Worm (Caenorhabditis elegans) whole organism, late embryonic: Measurements from ENCODE around the gene T23G4.127.
A peak's percentile ranks its signal among the peaks of the same experiment; 100 is the strongest.

Source experiments
- C08G9.2 ChIP-seq: sonication (generic microtip); optimal IDR thresholded peaks from 2 replicates; lab custom pipeline; 2016; ENCODE audit warnings: mild to moderate bottlenecking, missing genetic modification characterization, moderate library complexity, missing compliant biosample characterization
- F13H6.1 ChIP-seq: sonication (generic microtip); optimal IDR thresholded peaks from 2 replicates; lab custom pipeline; 2016; ENCODE audit warnings: missing genetic modification characterization, missing compliant biosample characterization
- K09A11.1 ChIP-seq: sonication (generic microtip); optimal IDR thresholded peaks from 2 replicates; lab custom pipeline; 2017; ENCODE audit warnings: antibody characterized with exemption, mild to moderate bottlenecking, missing genetic modification characterization, missing compliant biosample characterization; ENCODE audit not compliant: insufficient read depth
- ceh-18 ChIP-seq: sonication (generic microtip); optimal IDR thresholded peaks from 2 replicates; lab custom pipeline; 2016; ENCODE audit warnings: missing genetic modification characterization, missing compliant biosample characterization
- ceh-34 ChIP-seq: sonication (generic microtip); optimal IDR thresholded peaks from 2 replicates; lab custom pipeline; 2016; ENCODE audit warnings: mild to moderate bottlenecking, missing genetic modification characterization, missing compliant biosample characterization
- ceh-48 ChIP-seq: sonication (generic microtip); optimal IDR thresholded peaks from 2 replicates; lab custom pipeline; 2016; ENCODE audit warnings: missing genetic modification characterization, inconsistent platforms, missing compliant biosample characterization
- dmd-4 ChIP-seq: sonication (generic microtip); optimal IDR thresholded peaks from 2 replicates; lab custom pipeline; 2016; ENCODE audit warnings: borderline replicate concordance, missing genetic modification characterization, missing compliant biosample characterization
- dve-1 ChIP-seq: sonication (generic microtip); optimal IDR thresholded peaks from 2 replicates; lab custom pipeline; 2017; ENCODE audit warnings: antibody characterized with exemption, mild to moderate bottlenecking, missing genetic modification characterization, missing compliant biosample characterization
- elt-2 ChIP-seq: sonication (generic microtip); optimal IDR thresholded peaks from 2 replicates; lab custom pipeline; 2016; ENCODE audit warnings: missing genetic modification reagents, missing genetic modification characterization, missing compliant biosample characterization
- ets-4 ChIP-seq: sonication (generic microtip); optimal IDR thresholded peaks from 2 replicates; lab custom pipeline; 2016; ENCODE audit warnings: missing genetic modification characterization, missing compliant biosample characterization
- eyg-1 ChIP-seq: sonication (generic microtip); optimal IDR thresholded peaks from 2 replicates; lab custom pipeline; 2016; ENCODE audit warnings: missing genotype, missing genetic modification characterization, missing compliant biosample characterization
- fax-1 ChIP-seq: sonication (generic microtip); optimal IDR thresholded peaks from 2 replicates; lab custom pipeline; 2016; ENCODE audit warnings: missing genotype, missing genetic modification characterization, missing compliant biosample characterization
- fkh-6 ChIP-seq: sonication (generic microtip); optimal IDR thresholded peaks from 2 replicates; lab custom pipeline; 2016; ENCODE audit warnings: missing genetic modification characterization, missing compliant biosample characterization
- gmeb-2 ChIP-seq: sonication (generic microtip); optimal IDR thresholded peaks from 2 replicates; lab custom pipeline; 2016; ENCODE audit warnings: missing genetic modification characterization, inconsistent platforms, missing compliant biosample characterization
- hlh-13 ChIP-seq: fragments of 200-800 bp; sonication (Bioruptor generic); optimal IDR thresholded peaks from 2 replicates; lab custom pipeline; 2018; ENCODE audit warnings: mild to moderate bottlenecking, missing genetic modification characterization, missing compliant biosample characterization
- hlh-6 ChIP-seq: sonication (generic microtip); optimal IDR thresholded peaks from 2 replicates; lab custom pipeline; 2016; ENCODE audit warnings: missing genotype, missing genetic modification characterization, missing compliant biosample characterization
- nfya-1 ChIP-seq: sonication (generic microtip); optimal IDR thresholded peaks from 2 replicates; lab custom pipeline; 2017; ENCODE audit warnings: missing genetic modification characterization, mild to moderate bottlenecking, missing compliant biosample characterization, antibody characterized with exemption, moderate library complexity
- odd-2 ChIP-seq: sonication (generic microtip); optimal IDR thresholded peaks from 2 replicates; lab custom pipeline; 2017; ENCODE audit warnings: antibody characterized with exemption, mild to moderate bottlenecking, missing genetic modification characterization, missing compliant biosample characterization
- pha-2 ChIP-seq: sonication (generic microtip); optimal IDR thresholded peaks from 2 replicates; lab custom pipeline; 2017; ENCODE audit warnings: mild to moderate bottlenecking, missing genetic modification characterization, missing compliant biosample characterization
- sox-4 ChIP-seq: sonication (generic microtip); optimal IDR thresholded peaks from 2 replicates; lab custom pipeline; 2017; ENCODE audit warnings: mild to moderate bottlenecking, missing genetic modification characterization, inconsistent platforms, missing compliant biosample characterization
- tbx-2 ChIP-seq: sonication (generic microtip); optimal IDR thresholded peaks from 2 replicates; lab custom pipeline; 2016; ENCODE audit warnings: missing genetic modification characterization, missing compliant biosample characterization
- tbx-7 ChIP-seq: sonication (generic microtip); optimal IDR thresholded peaks from 2 replicates; lab custom pipeline; 2016; ENCODE audit warnings: missing genotype, missing genetic modification characterization, missing compliant biosample characterization
- unc-42 ChIP-seq: sonication (generic microtip); optimal IDR thresholded peaks from 2 replicates; lab custom pipeline; 2016; ENCODE audit warnings: missing genotype, missing genetic modification characterization, missing compliant biosample characterization
- unc-55 ChIP-seq: sonication (generic microtip); optimal IDR thresholded peaks from 2 replicates; lab custom pipeline; 2017; ENCODE audit warnings: missing biosample characterization, missing genetic modification reagents, missing genetic modification characterization
- ztf-16 ChIP-seq: sonication (generic microtip); optimal IDR thresholded peaks from 2 replicates; lab custom pipeline; 2017; ENCODE audit warnings: missing genetic modification characterization, missing compliant biosample characterization

T23G4.127 gene

ce11 chrIV:13694600-13694999 lies 3.9 kb downstream of the T23G4.127 start:
- TF ChIP-seq odd-2 (no peak), unc-55 (GFP tag; lab: Kevin White, UChicago) (peak; percentile 92)

DNA sequence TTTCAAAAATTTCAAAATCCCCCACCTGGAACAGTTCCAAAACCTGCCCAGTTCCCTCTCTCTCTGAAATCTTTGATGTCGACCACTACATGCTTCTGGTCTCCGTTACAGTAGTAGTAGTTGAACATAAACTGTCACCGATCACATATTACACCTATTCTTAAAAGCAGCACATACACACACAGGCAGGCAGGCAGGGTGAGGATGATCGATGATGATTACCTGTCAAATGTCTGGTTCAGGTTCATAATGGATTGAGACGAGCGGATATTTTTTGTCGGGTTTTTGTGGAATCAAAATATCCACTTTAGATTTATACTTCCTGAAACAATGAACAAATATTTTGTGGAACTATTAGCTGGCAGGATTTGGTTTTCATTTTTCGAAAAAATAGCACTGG lies 4.5 kb downstream of the T23G4.127 start:
- peak; percentile 98 for TF ChIP-seq unc-55 (GFP tag; lab: Kevin White, UChicago)
- no peak for TF ChIP-seq nfya-1 (tag; lab: Kevin White, UChicago)
- TF ChIP-seq, all 69 proteins: peak for 1

ce11 chrIV:13692522-13692921 lies 6.0 kb downstream of the T23G4.127 start:
- TF ChIP-seq unc-42 (tag; lab: Kevin White, UChicago), result no peak
- no peak for TF ChIP-seq pha-2 (tag; lab: Kevin White, UChicago)

ce11 chrIV:13689302-13689880 lies 9.1 kb downstream of the T23G4.127 start, which contains the start of gene T23G4.2:
T23G4.2 (minus strand) TSS chrIV:13689556.
- TF ChIP-seq gmeb-2 (no peak), unc-55 (GFP tag; lab: Kevin White, UChicago) (peak; percentile 92), elt-2 (tag; lab: Kevin White, UChicago) (no peak)

- no peak for TF ChIP-seq eyg-1
- TF ChIP-seq, all 69 proteins: peak for 0
Measured at ce11 chrIV:13687631-13688030, 10.9 kb downstream of the T23G4.127 start.

DNA sequence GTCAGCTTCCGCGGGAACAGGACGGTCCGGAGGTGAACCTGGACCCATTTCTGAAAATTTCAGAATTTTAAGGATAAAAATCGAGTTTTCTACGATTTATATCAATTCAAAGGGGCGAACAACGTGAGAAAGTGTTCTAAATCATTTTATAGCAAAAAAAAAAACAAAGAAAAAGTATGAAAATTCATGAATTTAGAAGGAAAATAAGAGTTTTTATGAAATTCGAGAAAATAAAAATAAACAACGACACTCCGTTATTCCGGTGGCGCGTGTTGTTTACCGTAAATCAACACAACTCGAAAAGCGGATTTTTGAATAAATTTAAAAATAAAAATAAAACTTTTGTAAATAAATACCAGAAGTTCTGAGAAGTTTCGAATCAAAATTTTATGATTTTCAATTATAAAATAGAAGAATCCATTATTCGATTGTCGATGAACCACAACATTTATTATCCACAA lies 11.5 kb downstream of the T23G4.127 start, which contains the start of gene nyn-1:
Gene nyn-1, minus strand, starts transcription at position 51 of the 461 bp plus-strand sequence.
- TF ChIP-seq pha-2 (tag; lab: Kevin White, UChicago) (no peak), dve-1 (tag; lab: Kevin White, UChicago) (no peak), ets-4 (tag; lab: Kevin White, UChicago) (no peak)
- TF ChIP-seq, all 69 proteins: peak for 0

ce11 chrIV:13684827-13685226 lies 13.7 kb downstream of the T23G4.127 start:
- TF ChIP-seq ceh-48 (tag; lab: Kevin White, UChicago), result no peak

DNA sequence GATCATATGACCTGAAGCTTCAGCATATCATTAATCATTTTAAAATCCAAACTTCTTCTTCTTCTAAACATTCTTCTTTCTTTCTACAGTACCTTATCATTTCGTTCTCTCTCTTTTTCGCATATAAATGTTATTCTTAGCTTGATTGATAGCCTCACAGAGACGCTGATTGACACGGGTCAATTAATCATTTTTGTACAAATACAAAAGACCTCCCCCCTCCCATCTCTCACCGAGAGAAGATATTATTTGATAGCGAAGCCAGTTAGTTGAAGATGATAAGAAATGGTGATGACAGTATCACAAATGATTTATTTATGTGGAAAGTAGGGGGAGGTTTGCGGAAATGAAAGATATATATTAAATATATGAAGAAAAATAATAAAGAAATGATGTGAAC lies 15.8 kb downstream of the T23G4.127 start:
- TF ChIP-seq ztf-16 (tag; lab: Kevin White, UChicago), result no peak
- peak; percentile 86 for TF ChIP-seq unc-55 (GFP tag; lab: Kevin White, UChicago)
- no peak for TF ChIP-seq ceh-34
- TF ChIP-seq elt-2 (tag; lab: Kevin White, UChicago), result peak; percentile 52

- TF ChIP-seq ets-4 (tag; lab: Kevin White, UChicago) (no peak), tbx-2 (no peak), sox-4 (tag; lab: Kevin White, UChicago) (no peak), nfya-1 (tag; lab: Kevin White, UChicago) (peak; percentile 77), hlh-13 (GFP tag; lab: Kevin White, UChicago) (no peak), ceh-48 (tag; lab: Kevin White, UChicago) (no peak), F13H6.1 (no peak)
- TF ChIP-seq, all 69 proteins: peak for 1
Measured at ce11 chrIV:13679495-13679894, 19.0 kb downstream of the T23G4.127 start.

- no peak for TF ChIP-seq ztf-16 (tag; lab: Kevin White, UChicago)
- no peak for TF ChIP-seq nfya-1 (tag; lab: Kevin White, UChicago)
Measured at ce11 chrIV:13678649-13679048, 19.9 kb downstream of the T23G4.127 start, which contains the start of gene srlf-26. srlf-26 (plus strand) TSS chrIV:13678949.

DNA sequence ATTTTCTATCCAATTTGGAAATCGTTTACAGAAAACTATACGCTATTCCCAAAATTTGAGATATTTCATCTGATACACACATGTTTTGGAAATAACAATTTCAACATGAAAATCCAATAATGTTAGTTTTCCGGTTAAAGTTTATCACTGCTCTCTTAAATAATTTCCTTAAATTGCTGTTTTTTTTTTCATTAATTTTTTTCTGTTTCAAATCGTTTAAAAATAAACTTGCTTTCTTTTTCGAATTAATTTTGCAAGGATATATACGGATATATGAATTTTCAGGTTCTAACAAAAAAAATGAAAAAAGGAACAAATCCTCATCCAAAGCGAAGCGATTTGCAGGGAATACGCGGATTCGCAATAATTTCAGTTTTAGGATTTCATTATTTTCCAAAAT lies 25.0 kb downstream of the T23G4.127 start, which contains the start of gene oac-48:
Gene oac-48, plus strand, starts transcription at position 301 of the 400 bp plus-strand sequence.
- TF ChIP-seq nfya-1 (tag; lab: Kevin White, UChicago), result no peak
- TF ChIP-seq hlh-6 (tag; lab: Kevin White, UChicago), result no peak
- no peak for TF ChIP-seq K09A11.1 (tag; lab: Kevin White, UChicago)
- TF ChIP-seq C08G9.2 (tag; lab: Kevin White, UChicago), result no peak
- no peak for TF ChIP-seq fax-1
- no peak for TF ChIP-seq tbx-7 (tag; lab: Kevin White, UChicago)
- TF ChIP-seq fkh-6 (tag; lab: Kevin White, UChicago), result no peak
- no peak for TF ChIP-seq ceh-18 (tag; lab: Kevin White, UChicago)
- no peak for TF ChIP-seq elt-2 (tag; lab: Kevin White, UChicago)
- TF ChIP-seq dmd-4 (tag; lab: Kevin White, UChicago), result no peak
